Worm (Caenorhabditis elegans) whole organism, L1 larva: Measurements from ENCODE around the gene sra-28.

ENCODE experiments used
- C34B4.2 ChIP-seq: sonication (generic microtip); optimal IDR thresholded peaks from 2 replicates; lab custom pipeline; 2017; ENCODE audit warnings: mild to moderate bottlenecking, missing genetic modification characterization, missing compliant biosample characterization
- Y116A8C.19 ChIP-seq: sonication (generic microtip); optimal IDR thresholded peaks from 2 replicates; lab custom pipeline; 2016; ENCODE audit warnings: missing compliant biosample characterization, missing genetic modification characterization, borderline replicate concordance
- alr-1 ChIP-seq: fragments of 200-800 bp; sonication (Bioruptor generic); optimal IDR thresholded peaks from 2 replicates; lab custom pipeline; 2018; ENCODE audit warnings: borderline replicate concordance, mild to moderate bottlenecking, missing genetic modification characterization, missing compliant biosample characterization
- blmp-1 ChIP-seq: fragments of 150-350 bp; optimal IDR thresholded peaks from 2 replicates; lab custom pipeline; 2014; ENCODE audit warnings: missing biosample characterization, missing genetic modification characterization
- ceh-8 ChIP-seq: fragments of 200-800 bp; sonication (Bioruptor generic); optimal IDR thresholded peaks from 2 replicates; lab custom pipeline; 2018; ENCODE audit warnings: mild to moderate bottlenecking, missing genetic modification characterization, moderate library complexity, missing compliant biosample characterization
- ceh-90 ChIP-seq: sonication (generic microtip); optimal IDR thresholded peaks from 2 replicates; lab custom pipeline; 2016; ENCODE audit warnings: missing genetic modification characterization, missing compliant biosample characterization
- dpl-1 ChIP-seq, 3 experiments: fragments of 150-350 bp in 2 of 3; sonication (generic microtip) in 1 of 3; optimal IDR thresholded peaks; 2 replicates each; lab custom pipeline; 2014 to 2017; ENCODE audit warnings: missing biosample characterization in 3 of 3, missing genetic modification characterization in 3 of 3, missing genetic modification reagents in 3 of 3
- efl-1 ChIP-seq, 4 experiments: fragments of 150-350 bp; optimal IDR thresholded peaks in 3 of 4; peaks in 1 of 4; 1 replicate in 1 of 4; 2 replicates in 3 of 4; lab custom pipeline; 2014; ENCODE audit warnings: missing biosample characterization in 2 of 4, missing genetic modification characterization in 2 of 4, missing genetic modification reagents in 2 of 4
- elt-2 ChIP-seq: sonication (generic microtip); optimal IDR thresholded peaks from 2 replicates; lab custom pipeline; 2016; ENCODE audit warnings: missing genetic modification characterization, mild to moderate bottlenecking, inconsistent platforms, missing compliant biosample characterization, missing genetic modification reagents
- elt-3 ChIP-seq, 6 experiments: fragments of 150-350 bp in 1 of 6; sonication (generic microtip); optimal IDR thresholded peaks; 2 replicates each; lab custom pipeline; 2017 to 2018; ENCODE audit warnings: missing biosample characterization in 6 of 6, missing genetic modification characterization in 6 of 6, inconsistent platforms in 1 of 6
- grh-1 ChIP-seq: fragments of 200-800 bp; sonication (Bioruptor generic); IDR thresholded peaks from 2 replicates; pipeline ENCODE4 v1.3.6; 2022; ENCODE audit warnings: missing genetic modification reagents, missing genetic modification characterization, missing compliant biosample characterization
- hlh-17 ChIP-seq: fragments of 200-800 bp; sonication (Bioruptor generic); optimal IDR thresholded peaks from 2 replicates; lab custom pipeline; 2018; ENCODE audit warnings: missing genetic modification characterization, mild to moderate bottlenecking, missing compliant biosample characterization, moderate library complexity, borderline replicate concordance
- hpl-2 ChIP-seq: fragments of 150-350 bp; optimal IDR thresholded peaks from 2 replicates; lab custom pipeline; 2014; ENCODE audit warnings: missing biosample characterization, missing genetic modification reagents, missing genetic modification characterization
- irx-1 ChIP-seq: sonication (generic microtip); optimal IDR thresholded peaks from 2 replicates; lab custom pipeline; 2016; ENCODE audit warnings: missing genetic modification characterization, missing compliant biosample characterization
- lin-14 ChIP-seq: fragments of 200-800 bp; sonication (Bioruptor generic); optimal IDR thresholded peaks from 2 replicates; lab custom pipeline; 2018; ENCODE audit warnings: mild to moderate bottlenecking, missing genetic modification characterization, moderate library complexity, missing compliant biosample characterization
- lir-3 ChIP-seq: sonication (generic microtip); optimal IDR thresholded peaks from 2 replicates; lab custom pipeline; 2016; ENCODE audit warnings: mild to moderate bottlenecking, missing genetic modification characterization, moderate library complexity, missing compliant biosample characterization; ENCODE audit not compliant: poor library complexity
- mdl-1 ChIP-seq, 2 experiments: fragments of 150-350 bp; optimal IDR thresholded peaks; 2 replicates each; lab custom pipeline; 2014 to 2017; ENCODE audit warnings: missing biosample characterization in 2 of 2, missing genetic modification characterization in 2 of 2, inconsistent platforms in 1 of 2
- nhr-12 ChIP-seq: sonication (generic microtip); optimal IDR thresholded peaks from 2 replicates; lab custom pipeline; 2017; ENCODE audit warnings: missing biosample characterization, missing genetic modification characterization
- nhr-28 ChIP-seq: fragments of 150-350 bp; optimal IDR thresholded peaks from 2 replicates; lab custom pipeline; 2014; ENCODE audit warnings: missing biosample characterization, missing genetic modification characterization
- nhr-77 ChIP-seq: fragments of 150-350 bp; optimal IDR thresholded peaks from 2 replicates; lab custom pipeline; 2014; ENCODE audit warnings: missing biosample characterization, missing genetic modification characterization
- nhr-85 ChIP-seq: sonication (generic microtip); peaks from one replicate; lab custom pipeline; 2016; ENCODE audit warnings: missing genetic modification characterization, inconsistent platforms, missing compliant biosample characterization
- pag-3 ChIP-seq: sonication (generic microtip); optimal IDR thresholded peaks from 2 replicates; lab custom pipeline; 2017; ENCODE audit warnings: missing genetic modification characterization, mild to moderate bottlenecking, missing compliant biosample characterization, antibody characterized with exemption, borderline replicate concordance; ENCODE audit not compliant: insufficient read depth
- snu-23 ChIP-seq: sonication (generic microtip); optimal IDR thresholded peaks from 2 replicates; lab custom pipeline; 2016; ENCODE audit warnings: missing genetic modification characterization, missing compliant biosample characterization
- unc-62 ChIP-seq: fragments of 150-350 bp; optimal IDR thresholded peaks from 2 replicates; lab custom pipeline; 2014; ENCODE audit warnings: missing biosample characterization, missing genetic modification reagents, missing genetic modification characterization
- unc-86 ChIP-seq: sonication (generic microtip); optimal IDR thresholded peaks from 2 replicates; lab custom pipeline; 2016; ENCODE audit warnings: missing genetic modification characterization, missing compliant biosample characterization
- xbp-1 ChIP-seq: sonication (generic microtip); optimal IDR thresholded peaks from 2 replicates; lab custom pipeline; 2016; ENCODE audit warnings: missing genetic modification characterization, missing compliant biosample characterization
- zip-4 ChIP-seq: fragments of 200-800 bp; sonication (Bioruptor generic); optimal IDR thresholded peaks from 2 replicates; lab custom pipeline; 2018; ENCODE audit warnings: mild to moderate bottlenecking, missing genetic modification characterization, moderate library complexity, missing compliant biosample characterization
- ztf-11 ChIP-seq, 2 experiments: sonication (generic microtip); optimal IDR thresholded peaks; 2 replicates each; lab custom pipeline; 2016 to 2017; ENCODE audit warnings: missing genetic modification characterization in 2 of 2, missing biosample characterization in 1 of 2, missing compliant biosample characterization in 1 of 2

sra-28 gene

ce11 chrII:6619007-6619406 is 45.4 kb upstream of the sra-28 start (continued):
- TF ChIP-seq ztf-11 (tag; optimal IDR thresholded peaks at IDR 0.05; lab: Kevin White, UChicago) (no peak), hpl-2 (GFP tag; lab: Kevin White, UChicago) (no peak), ceh-8 (GFP tag; lab: Kevin White, UChicago) (no peak)

ce11 chrII:6616770-6617169 is 43.2 kb upstream of the sra-28 start, which contains the start of gene klf-3:
klf-3 (plus strand) TSS chrII:6616878.
- TF ChIP-seq unc-62 (GFP tag; lab: Kevin White, UChicago) (no peak), pag-3 (tag; lab: Kevin White, UChicago) (peak; percentile 53), elt-3 (tag; optimal IDR thresholded peaks at IDR 0.05; lab: Kevin White, UChicago) (peak in 1 of 6 experiments; percentile 17), nhr-28 (tag; lab: Kevin White, UChicago) (no peak), blmp-1 (tag; lab: Kevin White, UChicago) (peak; percentile 59)

ce11 chrII:6616135-6616534 is 42.6 kb upstream of the sra-28 start:
- TF ChIP-seq C34B4.2 (no peak), mdl-1 (tag; optimal IDR thresholded peaks at IDR 0.05; lab: Kevin White, UChicago) (no peak), irx-1 (tag; lab: Kevin White, UChicago) (no peak), nhr-12 (tag; lab: Kevin White, UChicago) (no peak), lir-3 (tag; lab: Kevin White, UChicago) (no peak), grh-1 (GFP tag; lab: Robert Waterston, UW) (no peak), elt-2 (tag; lab: Kevin White, UChicago) (peak; percentile 69), Y116A8C.19 (tag; lab: Kevin White, UChicago) (no peak), ceh-90 (tag; lab: Kevin White, UChicago) (no peak), hlh-17 (no peak), nhr-77 (tag; lab: Kevin White, UChicago) (no peak), efl-1 (optimal IDR thresholded peaks at IDR 0.05; lab: Kevin White, UChicago) (no peak), efl-1 (GFP tag; optimal IDR thresholded peaks at IDR 0.05 in 1 of 2; lab: Kevin White, UChicago) (peak in 1 of 2 experiments; percentile 21)

- TF ChIP-seq zip-4 (GFP tag; lab: Kevin White, UChicago) (no peak), lin-14 (GFP tag; lab: Kevin White, UChicago) (peak; percentile 39), unc-86 (tag; lab: Kevin White, UChicago) (no peak), nhr-85 (tag; lab: Kevin White, UChicago) (peak; percentile 84), alr-1 (tag; lab: Kevin White, UChicago) (no peak), blmp-1 (tag; lab: Kevin White, UChicago) (peak; percentile 95), elt-3 (tag; optimal IDR thresholded peaks at IDR 0.05; lab: Kevin White, UChicago) (peak in 1 of 6 experiments; percentile 68), ceh-8 (GFP tag; lab: Kevin White, UChicago) (no peak), C34B4.2 (no peak), xbp-1 (no peak), elt-2 (tag; lab: Kevin White, UChicago) (peak; percentile 83)
Measured at ce11 chrII:6615232-6616029, 41.9 kb upstream of the sra-28 start.

- TF ChIP-seq snu-23 (GFP tag; lab: Kevin White, UChicago), result no peak
- peak; percentile 63 for TF ChIP-seq elt-2 (tag; lab: Kevin White, UChicago)
- TF ChIP-seq pag-3 (tag; lab: Kevin White, UChicago), result no peak
- no peak for TF ChIP-seq dpl-1 (GFP tag; optimal IDR thresholded peaks at IDR 0.05; lab: Kevin White, UChicago)
Measured at ce11 chrII:6614500-6614899, 40.9 kb upstream of the sra-28 start.
